Worm (Caenorhabditis elegans) whole organism, L4 larva: Measurements from ENCODE around the gene riok-3.

Source experiments
- D1046.2 ChIP-seq: fragments of 200-800 bp; sonication (Bioruptor generic); IDR thresholded peaks from 2 replicates; pipeline ENCODE4 v1.3.6; 2022; ENCODE audit warnings: missing genetic modification characterization, missing compliant biosample characterization
- F10B5.3 ChIP-seq: sonication (generic microtip); optimal IDR thresholded peaks from 2 replicates; lab custom pipeline; 2016; ENCODE audit warnings: mild to moderate bottlenecking, missing genetic modification characterization, missing compliant biosample characterization
- F44E2.7 ChIP-seq: fragments of 200-800 bp; sonication (Bioruptor generic); IDR thresholded peaks from 2 replicates; pipeline ENCODE4 v2.1.2; 2022; ENCODE audit warnings: missing genetic modification characterization, missing compliant biosample characterization
- F49E8.2 ChIP-seq: sonication (generic microtip); optimal IDR thresholded peaks from 2 replicates; lab custom pipeline; 2016; ENCODE audit warnings: missing compliant biosample characterization, mild to moderate bottlenecking, missing genetic modification characterization, borderline replicate concordance
- T20F7.1 ChIP-seq: fragments of 200-800 bp; sonication (Bioruptor generic); optimal IDR thresholded peaks from 2 replicates; lab custom pipeline; 2018; ENCODE audit warnings: mild to moderate bottlenecking, missing genetic modification characterization, missing compliant biosample characterization
- T26A8.4 ChIP-seq: fragments of 200-800 bp; sonication (Bioruptor generic); IDR thresholded peaks from 2 replicates; pipeline ENCODE4 v1.3.6; 2022; ENCODE audit warnings: missing genetic modification characterization, missing compliant biosample characterization
- ZK337.2 ChIP-seq: fragments of 200-800 bp; sonication (Bioruptor generic); IDR thresholded peaks from 2 replicates; pipeline ENCODE4 v1.3.6; 2022; ENCODE audit warnings: missing genetic modification reagents, missing genetic modification characterization, missing compliant biosample characterization
- aly-2 ChIP-seq: sonication (generic microtip); optimal IDR thresholded peaks from 2 replicates; lab custom pipeline; 2018; ENCODE audit warnings: missing biosample characterization, missing genetic modification characterization
- ama-1 ChIP-seq: fragments of 150-350 bp; optimal IDR thresholded peaks from 2 replicates; lab custom pipeline; 2014; ENCODE audit warnings: inconsistent platforms, mixed read lengths
- arid-1 ChIP-seq: fragments of 200-800 bp; sonication (Bioruptor generic); conservative IDR thresholded peaks from 2 replicates; pipeline ENCODE4 v1.3.6; 2022; ENCODE audit warnings: missing genetic modification reagents, missing genetic modification characterization, missing compliant biosample characterization
- ceh-44 ChIP-seq: fragments of 200-800 bp; sonication (Bioruptor generic); IDR thresholded peaks from 2 replicates; pipeline ENCODE4 v1.3.6; 2022; ENCODE audit warnings: missing genetic modification reagents, missing genetic modification characterization, missing compliant biosample characterization
- ceh-62 ChIP-seq: sonication (generic microtip); optimal IDR thresholded peaks from 2 replicates; lab custom pipeline; 2017; ENCODE audit warnings: missing biosample characterization, missing genetic modification characterization
- ceh-82 ChIP-seq: sonication (generic microtip); optimal IDR thresholded peaks from 2 replicates; lab custom pipeline; 2017; ENCODE audit warnings: missing biosample characterization, missing genetic modification characterization
- ces-1 ChIP-seq: fragments of 150-350 bp; sonication (generic microtip); optimal IDR thresholded peaks from 4 replicates; lab custom pipeline; 2014; ENCODE audit warnings: missing biosample characterization, missing genetic modification reagents, missing genetic modification characterization
- daf-12 ChIP-seq: fragments of 150-350 bp; optimal IDR thresholded peaks from 2 replicates; lab custom pipeline; 2014; ENCODE audit warnings: missing biosample characterization, missing genetic modification reagents, missing genetic modification characterization
- daf-16 ChIP-seq, 3 experiments: sonication (generic microtip); optimal IDR thresholded peaks; 2 replicates each; lab custom pipeline; 2016 to 2017; ENCODE audit warnings: missing genetic modification characterization in 3 of 3, missing genetic modification reagents in 3 of 3, mild to moderate bottlenecking in 2 of 3, missing compliant biosample characterization in 2 of 3, missing biosample characterization in 1 of 3, moderate library complexity in 1 of 3
- daf-19 ChIP-seq: fragments of 200-800 bp; sonication (Bioruptor generic); conservative IDR thresholded peaks from 2 replicates; pipeline ENCODE4 v1.3.6; 2022; ENCODE audit warnings: missing genetic modification characterization, missing compliant biosample characterization
- daf-8 ChIP-seq: fragments of 200-800 bp; sonication (Bioruptor generic); IDR thresholded peaks from 2 replicates; pipeline ENCODE4 v1.3.6; 2022; ENCODE audit warnings: missing genetic modification characterization, missing compliant biosample characterization
- dmd-6 ChIP-seq: fragments of 200-800 bp; sonication (Bioruptor generic); IDR thresholded peaks from 2 replicates; pipeline ENCODE4 v1.3.6; 2022; ENCODE audit warnings: missing genetic modification reagents, missing genetic modification characterization, missing compliant biosample characterization
- dpl-1 ChIP-seq: fragments of 150-350 bp; optimal IDR thresholded peaks from 2 replicates; lab custom pipeline; 2014; ENCODE audit warnings: missing biosample characterization, missing genetic modification reagents, missing genetic modification characterization
- dve-1 ChIP-seq: sonication (generic microtip); optimal IDR thresholded peaks from 2 replicates; lab custom pipeline; 2017; ENCODE audit warnings: antibody characterized with exemption, mild to moderate bottlenecking, missing genetic modification characterization, missing compliant biosample characterization; ENCODE audit not compliant: insufficient read depth
- egl-27 ChIP-seq: sonication (generic microtip); optimal IDR thresholded peaks from 3 replicates; lab custom pipeline; 2017; ENCODE audit warnings: missing biosample characterization, missing genetic modification reagents, missing genetic modification characterization
- egl-43 ChIP-seq: fragments of 200-800 bp; sonication (Bioruptor generic); IDR thresholded peaks from 2 replicates; pipeline ENCODE4 v1.3.6; 2022; ENCODE audit warnings: missing genetic modification reagents, missing genetic modification characterization, missing compliant biosample characterization
- fos-1 ChIP-seq: fragments of 150-350 bp; optimal IDR thresholded peaks from 2 replicates; lab custom pipeline; 2014; ENCODE audit warnings: missing biosample characterization, missing genetic modification characterization
- hlh-11 ChIP-seq: fragments of 200-800 bp; sonication (Bioruptor generic); optimal IDR thresholded peaks from 2 replicates; lab custom pipeline; 2018; ENCODE audit warnings: mild to moderate bottlenecking, missing genetic modification characterization, missing compliant biosample characterization
- hlh-30 ChIP-seq: sonication (generic microtip); optimal IDR thresholded peaks from 2 replicates; lab custom pipeline; 2017; ENCODE audit warnings: antibody characterized with exemption, mild to moderate bottlenecking, missing genetic modification characterization, missing compliant biosample characterization; ENCODE audit not compliant: insufficient read depth
- lin-1 ChIP-seq: fragments of 200-800 bp; sonication (Bioruptor generic); IDR thresholded peaks from 2 replicates; pipeline ENCODE4 v1.3.6; 2022; ENCODE audit warnings: missing genetic modification reagents, missing genetic modification characterization, missing compliant biosample characterization
- lin-13 ChIP-seq: fragments of 150-350 bp; optimal IDR thresholded peaks from 2 replicates; lab custom pipeline; 2014; ENCODE audit warnings: missing biosample characterization, missing genetic modification reagents, missing genetic modification characterization
- lin-15B ChIP-seq: fragments of 150-350 bp; sonication (generic microtip); optimal IDR thresholded peaks from 3 replicates; lab custom pipeline; 2014; ENCODE audit warnings: missing biosample characterization, missing genetic modification characterization
- lin-29 ChIP-seq: fragments of 200-800 bp; sonication (Bioruptor generic); IDR thresholded peaks from 2 replicates; pipeline ENCODE4 v1.3.6; 2022; ENCODE audit warnings: missing genetic modification reagents, missing genetic modification characterization, missing compliant biosample characterization
- lir-3 ChIP-seq: sonication (generic microtip); optimal IDR thresholded peaks from 2 replicates; lab custom pipeline; 2016; ENCODE audit warnings: mild to moderate bottlenecking, missing genetic modification characterization, missing compliant biosample characterization
- mes-2 ChIP-seq: sonication (generic microtip); optimal IDR thresholded peaks from 2 replicates; lab custom pipeline; 2016; ENCODE audit warnings: missing genotype, mild to moderate bottlenecking, missing genetic modification characterization, missing compliant biosample characterization; ENCODE audit not compliant: poor library complexity, severe bottlenecking
- mxl-2 ChIP-seq: fragments of 200-800 bp; sonication (Bioruptor generic); conservative IDR thresholded peaks from 2 replicates; pipeline ENCODE4 v1.3.6; 2022; ENCODE audit warnings: missing genetic modification reagents, missing genetic modification characterization, missing compliant biosample characterization
- mxl-3 ChIP-seq: fragments of 200-800 bp; sonication (Bioruptor generic); optimal IDR thresholded peaks from 2 replicates; lab custom pipeline; 2018; ENCODE audit warnings: mild to moderate bottlenecking, missing genetic modification characterization, missing compliant biosample characterization
- nhr-237 ChIP-seq: sonication (generic microtip); optimal IDR thresholded peaks from 2 replicates; lab custom pipeline; 2017; ENCODE audit warnings: missing biosample characterization, missing genetic modification characterization
- nhr-25 ChIP-seq: sonication (generic microtip); optimal IDR thresholded peaks from 2 replicates; lab custom pipeline; 2017; ENCODE audit warnings: missing genetic modification characterization, mild to moderate bottlenecking, missing compliant biosample characterization, antibody characterized with exemption, moderate library complexity, borderline replicate concordance; ENCODE audit not compliant: insufficient read depth
- nhr-28 ChIP-seq: fragments of 150-350 bp; optimal IDR thresholded peaks from 2 replicates; lab custom pipeline; 2014; ENCODE audit warnings: missing biosample characterization, missing genetic modification characterization
- nhr-41 ChIP-seq: fragments of 200-800 bp; sonication (Bioruptor generic); IDR thresholded peaks from 2 replicates; pipeline ENCODE4 v1.3.6; 2022; ENCODE audit warnings: missing genetic modification reagents, missing genetic modification characterization, missing compliant biosample characterization
- nhr-48 ChIP-seq: sonication (generic microtip); optimal IDR thresholded peaks from 2 replicates; lab custom pipeline; 2016; ENCODE audit warnings: mild to moderate bottlenecking, missing genetic modification characterization, missing compliant biosample characterization
- nhr-77 ChIP-seq: fragments of 150-350 bp; optimal IDR thresholded peaks from 2 replicates; lab custom pipeline; 2014; ENCODE audit warnings: missing biosample characterization, missing genetic modification characterization
- php-3 ChIP-seq: fragments of 200-800 bp; sonication (Bioruptor generic); IDR thresholded peaks from 2 replicates; pipeline ENCODE4 v1.3.6; 2022; ENCODE audit warnings: missing genetic modification reagents, missing genetic modification characterization, missing compliant biosample characterization
- saeg-2 ChIP-seq: fragments of 200-800 bp; sonication (Bioruptor generic); IDR thresholded peaks from 2 replicates; pipeline ENCODE4 v1.3.6; 2022; ENCODE audit warnings: missing genetic modification reagents, missing genetic modification characterization, missing compliant biosample characterization
- set-16 ChIP-seq: fragments of 200-800 bp; sonication (Bioruptor generic); IDR thresholded peaks from 2 replicates; pipeline ENCODE4 v1.3.6; 2022; ENCODE audit warnings: missing genetic modification reagents, missing genetic modification characterization, missing compliant biosample characterization
- snpc-1.2 ChIP-seq: fragments of 200-800 bp; sonication (Bioruptor generic); IDR thresholded peaks from 2 replicates; pipeline ENCODE4 v1.3.6; 2022; ENCODE audit warnings: missing genetic modification reagents, missing genetic modification characterization, missing compliant biosample characterization
- snpc-4 ChIP-seq: fragments of 150-350 bp; optimal IDR thresholded peaks from 2 replicates; lab custom pipeline; 2014; ENCODE audit warnings: missing biosample characterization, missing genetic modification characterization
- spr-3 ChIP-seq: fragments of 200-800 bp; sonication (Bioruptor generic); optimal IDR thresholded peaks from 2 replicates; lab custom pipeline; 2018; ENCODE audit warnings: mild to moderate bottlenecking, missing genetic modification characterization, missing compliant biosample characterization
- tra-1 ChIP-seq: fragments of 200-800 bp; sonication (Bioruptor generic); IDR thresholded peaks from 2 replicates; pipeline ENCODE4 v1.3.6; 2022; ENCODE audit warnings: missing genetic modification reagents, missing genetic modification characterization, missing compliant biosample characterization
- unc-130 ChIP-seq: sonication (generic microtip); optimal IDR thresholded peaks from 2 replicates; lab custom pipeline; 2016; ENCODE audit warnings: missing genetic modification reagents, missing genetic modification characterization, missing compliant biosample characterization
- unc-39 ChIP-seq: sonication (generic microtip); optimal IDR thresholded peaks from 2 replicates; lab custom pipeline; 2017; ENCODE audit warnings: missing biosample characterization, missing genetic modification characterization
- unc-62 ChIP-seq, 3 experiments: fragments of 150-350 bp in 1 of 3; sonication (generic microtip); optimal IDR thresholded peaks in 2 of 3; peaks in 1 of 3; 1 replicate in 1 of 3; 2 replicates in 2 of 3; lab custom pipeline; 2014 to 2017; ENCODE audit warnings: missing biosample characterization in 3 of 3, missing genetic modification characterization in 3 of 3, missing genetic modification reagents in 3 of 3, missing genotype in 1 of 3
- vab-7 ChIP-seq: fragments of 200-800 bp; sonication (Bioruptor generic); IDR thresholded peaks from 2 replicates; pipeline ENCODE4 v1.3.6; 2022; ENCODE audit warnings: missing genetic modification reagents, missing genetic modification characterization, missing compliant biosample characterization

The riok-3 gene

DNA sequence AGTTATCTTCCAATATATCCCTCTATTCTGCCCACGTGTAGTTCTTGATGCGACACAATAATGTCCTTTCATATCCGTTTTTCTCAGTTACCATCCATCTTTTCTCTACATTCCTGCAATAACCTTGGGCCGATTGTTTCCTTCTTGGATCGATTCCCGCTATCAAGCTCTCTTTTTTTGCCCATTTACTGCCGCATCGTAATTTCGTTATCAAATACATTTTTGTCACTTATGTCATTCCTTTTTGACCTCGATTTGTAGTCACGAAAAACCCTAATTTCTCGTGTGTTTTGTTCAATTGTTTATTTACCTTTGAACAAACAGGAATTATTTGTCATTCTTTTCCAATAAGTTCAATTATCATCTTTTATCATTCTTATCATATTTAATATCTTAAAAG is 45.1 kb upstream of the riok-3 start:
- TF ChIP-seq arid-1 (GFP tag; lab: Robert Waterston, UW) (no peak), tra-1 (GFP tag; lab: Robert Waterston, UW) (0 out of 2 replicates have a peak, but pooled peaks have one; percentile 43), ceh-44 (GFP tag; lab: Robert Waterston, UW) (no peak), hlh-11 (tag; lab: Kevin White, UChicago) (peak; percentile 58), unc-130 (GFP tag; lab: Kevin White, UChicago) (no peak), nhr-41 (no peak), daf-16 (GFP tag; optimal IDR thresholded peaks at IDR 0.05; lab: Kevin White, UChicago) (no peak), daf-16 (tag; optimal IDR thresholded peaks at IDR 0.05; lab: Kevin White, UChicago) (peak; percentile 94), F10B5.3 (tag; lab: Kevin White, UChicago) (no peak), unc-39 (tag; lab: Kevin White, UChicago) (no peak), dpl-1 (GFP tag; lab: Kevin White, UChicago) (no peak), ces-1 (GFP tag; lab: Kevin White, UChicago) (no peak), nhr-77 (tag; lab: Kevin White, UChicago) (peak; percentile 33), ceh-62 (tag; lab: Kevin White, UChicago) (no peak), daf-8 (GFP tag; lab: Robert Waterston, UW) (no peak), egl-27 (no peak), aly-2 (tag; lab: Kevin White, UChicago) (no peak), lin-1 (GFP tag; lab: Robert Waterston, UW) (no peak), snpc-4 (tag; lab: Kevin White, UChicago) (no peak), snpc-1.2 (GFP tag; lab: Robert Waterston, UW) (no peak), ama-1 (no peak), T20F7.1 (GFP tag; lab: Kevin White, UChicago) (no peak), nhr-28 (tag; lab: Kevin White, UChicago) (peak; percentile 87), fos-1 (tag; lab: Kevin White, UChicago) (no peak), egl-43 (GFP tag; lab: Robert Waterston, UW) (no peak), daf-19 (GFP tag; lab: Robert Waterston, UW) (no peak), daf-12 (tag; lab: Kevin White, UChicago) (no peak), dmd-6 (GFP tag; lab: Robert Waterston, UW) (peak; percentile 63), F49E8.2 (tag; lab: Kevin White, UChicago) (no peak), mxl-2 (GFP tag; lab: Robert Waterston, UW) (no peak), T26A8.4 (GFP tag; lab: Robert Waterston, UW) (no peak), lir-3 (no peak), hlh-30 (tag; lab: Kevin White, UChicago) (peak; percentile 57), vab-7 (GFP tag; lab: Robert Waterston, UW) (no peak), nhr-25 (no peak), D1046.2 (GFP tag; lab: Robert Waterston, UW) (no peak), mxl-3 (peak; percentile 47), spr-3 (no peak), dve-1 (tag; lab: Kevin White, UChicago) (peak; percentile 85), php-3 (GFP tag; lab: Robert Waterston, UW) (peak; percentile 65), unc-62 (GFP tag; optimal IDR thresholded peaks at IDR 0.05 in 1 of 2; lab: Kevin White, UChicago) (peak in 1 of 2 experiments; percentile 73), unc-62 (tag; optimal IDR thresholded peaks at IDR 0.05; lab: Kevin White, UChicago) (no peak), mes-2 (tag; lab: Kevin White, UChicago) (no peak), nhr-237 (tag; lab: Kevin White, UChicago) (no peak), saeg-2 (GFP tag; lab: Robert Waterston, UW) (no peak), lin-13 (GFP tag; lab: Kevin White, UChicago) (no peak), set-16 (no peak), ZK337.2 (GFP tag; lab: Robert Waterston, UW) (no peak), ceh-82 (no peak), nhr-48 (no peak), lin-29 (GFP tag; lab: Robert Waterston, UW) (no peak), F44E2.7 (no peak), lin-15B (tag; lab: Kevin White, UChicago) (no peak)
